Comparison of ENCODE assay signal across 2 fruit fly cellular contexts in genomic region chr3R:16099268-16100240, dm6.
A peak's percentile ranks its signal among the peaks of the same experiment; 100 is the strongest.
TF ChIP-seq lines count a peak whose summit lies in the region.

No protein-coding gene starts in this region.

TF ChIP-seq in whole organism, embryonic, 481 proteins besides CTCF, POLR2A, EP300 and RAD21 (continued from another document and continues in another):
- TF ChIP-seq CG6175 (GFP tag; IDR thresholded peaks at IDR 0.05; lab: Robert Waterston, UW) = peak; percentile 99
- no peak for TF ChIP-seq tio (GFP tag; optimal IDR thresholded peaks at IDR 0.05; lab: Kevin White, UChicago)
- TF ChIP-seq Xbp1 (GFP tag; optimal IDR thresholded peaks at IDR 0.05; lab: Kevin White, UChicago) = no peak
- TF ChIP-seq CG7928 (GFP tag; optimal IDR thresholded peaks at IDR 0.05; lab: Kevin White, UChicago) = no peak
- peak; percentile 87 for TF ChIP-seq rib (GFP tag; IDR thresholded peaks at IDR 0.05; lab: Robert Waterston, UW)
- TF ChIP-seq CG7745 (tag; optimal IDR thresholded peaks at IDR 0.05; lab: Kevin White, UChicago) = no peak
- no peak for TF ChIP-seq Gug (GFP tag; IDR thresholded peaks at IDR 0.05; lab: Robert Waterston, UW)
- TF ChIP-seq tap (tag; optimal IDR thresholded peaks at IDR 0.05; lab: Kevin White, UChicago) = no peak
- no peak for TF ChIP-seq CG4404 (GFP tag; IDR thresholded peaks at IDR 0.05; lab: Robert Waterston, UW)
- no peak for TF ChIP-seq CG3407 (GFP tag; optimal IDR thresholded peaks at IDR 0.05; lab: Kevin White, UChicago)
- no peak for TF ChIP-seq sug (tag; optimal IDR thresholded peaks at IDR 0.05; lab: Kevin White, UChicago)
- peak; percentile 54 for TF ChIP-seq lab (GFP tag; optimal IDR thresholded peaks at IDR 0.05; lab: Kevin White, UChicago)
- TF ChIP-seq cato (GFP tag; optimal IDR thresholded peaks at IDR 0.05; lab: Kevin White, UChicago; ENCODE audit: borderline replicate concordance) = no peak
- TF ChIP-seq Tbp (GFP tag; optimal IDR thresholded peaks at IDR 0.05; lab: Kevin White, UChicago) = no peak
- TF ChIP-seq CG17912 (GFP tag; optimal IDR thresholded peaks at IDR 0.05; lab: Kevin White, UChicago) = peak; percentile 71
- no peak for TF ChIP-seq hth (optimal IDR thresholded peaks at IDR 0.05; lab: Kevin White, UChicago)
- TF ChIP-seq Rfx (GFP tag; IDR thresholded peaks at IDR 0.05; lab: Robert Waterston, UW) = peak; percentile 42; the same call in 1 of the 2 replicates
- no peak for TF ChIP-seq CG6272 (GFP tag; IDR thresholded peaks at IDR 0.05; lab: Robert Waterston, UW)
- TF ChIP-seq ranshi (GFP tag; IDR thresholded peaks at IDR 0.05; lab: Robert Waterston, UW) = peak; percentile 42; the same call in 1 of the 2 replicates
- TF ChIP-seq CG10959 (GFP tag; IDR thresholded peaks at IDR 0.05; lab: Robert Waterston, UW) = no peak
- TF ChIP-seq ERR (GFP tag; optimal IDR thresholded peaks at IDR 0.05; lab: Kevin White, UChicago) = no peak
- TF ChIP-seq CG16863 (GFP tag; optimal IDR thresholded peaks at IDR 0.05; lab: Kevin White, UChicago) = no peak
- TF ChIP-seq ham (GFP tag; IDR thresholded peaks at IDR 0.05; lab: Robert Waterston, UW) = no peak
- TF ChIP-seq wek (GFP tag; optimal IDR thresholded peaks at IDR 0.05; lab: Kevin White, UChicago) = no peak
- no peak for TF ChIP-seq CG16779 (GFP tag; IDR thresholded peaks at IDR 0.05; lab: Robert Waterston, UW)
- TF ChIP-seq Mes4 (GFP tag; optimal IDR thresholded peaks at IDR 0.05; lab: Kevin White, UChicago) = no peak
- TF ChIP-seq Deaf1 (tag; optimal IDR thresholded peaks at IDR 0.05; lab: Kevin White, UChicago) = no peak
- no peak for TF ChIP-seq MTF-1 (GFP tag; optimal IDR thresholded peaks at IDR 0.05; lab: Kevin White, UChicago; ENCODE audit: borderline replicate concordance)
- no peak for TF ChIP-seq CG14014 (GFP tag; IDR thresholded peaks at IDR 0.05; lab: Robert Waterston, UW)
- TF ChIP-seq Mrtf (GFP tag; IDR thresholded peaks at IDR 0.05; lab: Robert Waterston, UW) = no peak
- no peak for TF ChIP-seq CG13775 (GFP tag; optimal IDR thresholded peaks at IDR 0.05; lab: Kevin White, UChicago)
- no peak for TF ChIP-seq CG14710 (tag; optimal IDR thresholded peaks at IDR 0.05; lab: Kevin White, UChicago)
- peak; percentile 66 for TF ChIP-seq Elba2 (GFP tag; optimal IDR thresholded peaks at IDR 0.05; lab: Kevin White, UChicago)
- no peak for TF ChIP-seq gsb-n (tag; optimal IDR thresholded peaks at IDR 0.05; lab: Kevin White, UChicago)
- TF ChIP-seq CG34422 (GFP tag; IDR thresholded peaks at IDR 0.05; lab: Robert Waterston, UW) = peak; percentile 95
- no peak for TF ChIP-seq pita (GFP tag; optimal IDR thresholded peaks at IDR 0.05; lab: Kevin White, UChicago)
- no peak; the same call in 2 of the 3 replicates for TF ChIP-seq HLH4C (GFP tag; IDR thresholded peaks at IDR 0.05; lab: Robert Waterston, UW; ENCODE audit: partially characterized antibody)
- TF ChIP-seq fu2 (GFP tag; optimal IDR thresholded peaks at IDR 0.05; lab: Kevin White, UChicago) = no peak
- TF ChIP-seq CG2120 (GFP tag; optimal IDR thresholded peaks at IDR 0.05; lab: Kevin White, UChicago) = peak; percentile 8
- TF ChIP-seq CrebB (tag; optimal IDR thresholded peaks at IDR 0.05; lab: Kevin White, UChicago) = no peak
- no peak for TF ChIP-seq nerfin-2 (GFP tag; IDR thresholded peaks at IDR 0.05; lab: Robert Waterston, UW; ENCODE audit: partially characterized antibody)
- TF ChIP-seq CG10366 (GFP tag; IDR thresholded peaks at IDR 0.05; lab: Robert Waterston, UW) = no peak
- TF ChIP-seq Dref (GFP tag; IDR thresholded peaks at IDR 0.05; lab: Robert Waterston, UW) = peak; percentile 33; the same call in 1 of the 2 replicates
- TF ChIP-seq p53 (GFP tag; optimal IDR thresholded peaks at IDR 0.05; lab: Kevin White, UChicago) = no peak
- TF ChIP-seq Jarid2 (GFP tag; optimal IDR thresholded peaks at IDR 0.05; lab: Kevin White, UChicago) = no peak
- no peak for TF ChIP-seq CG4424 (GFP tag; optimal IDR thresholded peaks at IDR 0.05; lab: Kevin White, UChicago)
- TF ChIP-seq ap (GFP tag; IDR thresholded peaks at IDR 0.05; lab: Robert Waterston, UW) = no peak
- TF ChIP-seq Vsx1 (GFP tag; optimal IDR thresholded peaks at IDR 0.05; lab: Kevin White, UChicago) = no peak
- no peak for TF ChIP-seq CG4707 (GFP tag; optimal IDR thresholded peaks at IDR 0.05; lab: Kevin White, UChicago)
- TF ChIP-seq ash1 (GFP tag; optimal IDR thresholded peaks at IDR 0.05; lab: Kevin White, UChicago) = peak; percentile 74
- TF ChIP-seq CG9727 (GFP tag; optimal IDR thresholded peaks at IDR 0.05; lab: Kevin White, UChicago) = no peak
- peak; percentile 28 for TF ChIP-seq CG2875 (GFP tag; optimal IDR thresholded peaks at IDR 0.05; lab: Kevin White, UChicago)
- peak; percentile 28 for TF ChIP-seq repo (GFP tag; optimal IDR thresholded peaks at IDR 0.05; lab: Kevin White, UChicago)
- TF ChIP-seq nmo (GFP tag; optimal IDR thresholded peaks at IDR 0.05; lab: Kevin White, UChicago) = peak; percentile 29
- TF ChIP-seq grau (tag; optimal IDR thresholded peaks at IDR 0.05; lab: Kevin White, UChicago) = no peak
- TF ChIP-seq Lpt (GFP tag; optimal IDR thresholded peaks at IDR 0.05; lab: Kevin White, UChicago) = no peak
- no peak for TF ChIP-seq mld (GFP tag; IDR thresholded peaks at IDR 0.05; lab: Robert Waterston, UW; ENCODE audit: partially characterized antibody)
- peak; percentile 41 for TF ChIP-seq BtbVII (GFP tag; optimal IDR thresholded peaks at IDR 0.05; lab: Kevin White, UChicago)
- no peak for TF ChIP-seq PHDP (tag; optimal IDR thresholded peaks at IDR 0.05; lab: Kevin White, UChicago)
- no peak for TF ChIP-seq ken (GFP tag; IDR thresholded peaks at IDR 0.05; lab: Robert Waterston, UW)
- no peak for TF ChIP-seq CG11696 (GFP tag; IDR thresholded peaks at IDR 0.05; lab: Robert Waterston, UW)
- no peak for TF ChIP-seq CG7786 (GFP tag; optimal IDR thresholded peaks at IDR 0.05; lab: Kevin White, UChicago)
- no peak for TF ChIP-seq ind (GFP tag; optimal IDR thresholded peaks at IDR 0.05; lab: Kevin White, UChicago)
- TF ChIP-seq kay (GFP tag; optimal IDR thresholded peaks at IDR 0.05; lab: Kevin White, UChicago) = no peak
- no peak for TF ChIP-seq emc (GFP tag; optimal IDR thresholded peaks at IDR 0.05; lab: Kevin White, UChicago)
- 0 out of 2 replicates have a peak, but pooled peaks have one; percentile 8 for TF ChIP-seq Ptx1 (GFP tag; IDR thresholded peaks at IDR 0.05; lab: Robert Waterston, UW)
- no peak for TF ChIP-seq Bteb2 (GFP tag; optimal IDR thresholded peaks at IDR 0.05; lab: Kevin White, UChicago)

TF ChIP-seq in whole organism, prepupa, 60 proteins besides CTCF, POLR2A, EP300 and RAD21 (continued from another document):
- no peak for TF ChIP-seq CG4318 (GFP tag; optimal IDR thresholded peaks at IDR 0.05; lab: Kevin White, UChicago)
- TF ChIP-seq CG7368 (GFP tag; optimal IDR thresholded peaks at IDR 0.05; lab: Kevin White, UChicago) = no peak
- TF ChIP-seq dsx (GFP tag; optimal IDR thresholded peaks at IDR 0.05; lab: Kevin White, UChicago; ENCODE audit: poor library complexity, severe bottlenecking) = peak; percentile 59
- TF ChIP-seq Lpt (GFP tag; optimal IDR thresholded peaks at IDR 0.05; lab: Kevin White, UChicago) = peak; percentile 76
- TF ChIP-seq pdm3 (GFP tag; optimal IDR thresholded peaks at IDR 0.05; lab: Kevin White, UChicago) = peak; percentile 25
- TF ChIP-seq CG8632 (GFP tag; optimal IDR thresholded peaks at IDR 0.05; lab: Kevin White, UChicago) = no peak
- TF ChIP-seq CG6792 (GFP tag; optimal IDR thresholded peaks at IDR 0.05; lab: Kevin White, UChicago) = no peak
- TF ChIP-seq esn (GFP tag; optimal IDR thresholded peaks at IDR 0.05; lab: Kevin White, UChicago) = peak; percentile 46
